Fruit fly (Drosophila melanogaster): ENCODE measurements around the gene PolD1.
A peak's percentile ranks its signal among the peaks of the same experiment; 100 is the strongest.

The PolD1 gene

dm6 chr3L:15982783-15983432 lies 4.7 kb downstream of the PolD1 start, which contains the start of the genes brm and Arl1 (continued):
- TF ChIP-seq bab2 (GFP tag; optimal IDR thresholded peaks at IDR 0.05) (peak; percentile 88), Lim3 (GFP tag; IDR thresholded peaks at IDR 0.05) (peak; percentile 95), p53 (GFP tag; optimal IDR thresholded peaks at IDR 0.05) (peak; percentile 18), pb (GFP tag; optimal IDR thresholded peaks at IDR 0.05) (peak; percentile 30), kay (GFP tag; optimal IDR thresholded peaks at IDR 0.05) (peak; percentile 99), CG1792 (GFP tag; optimal IDR thresholded peaks at IDR 0.05) (peak; percentile 72), CG33557 (GFP tag; optimal IDR thresholded peaks at IDR 0.05) (peak; percentile 98), Med (GFP tag) (peak; percentile 98), MBD-R2 (GFP tag; IDR thresholded peaks at IDR 0.05) (peak; percentile 100), Xbp1 (GFP tag; optimal IDR thresholded peaks at IDR 0.05) (peak; percentile 99), CG34422 (GFP tag; IDR thresholded peaks at IDR 0.05) (peak; percentile 100), trem (tag; optimal IDR thresholded peaks at IDR 0.05) (peak; percentile 96), Stat92E (GFP tag; optimal IDR thresholded peaks at IDR 0.05) (peak in 1 of 3 experiments; percentile 89), CG1024 (GFP tag; IDR thresholded peaks at IDR 0.05) (peak; percentile 96), D (optimal IDR thresholded peaks at IDR 0.05) (no peak), D (GFP tag; optimal IDR thresholded peaks at IDR 0.05) (peak; percentile 97), grn (GFP tag; optimal IDR thresholded peaks at IDR 0.05) (peak; percentile 65), dysf (GFP tag; IDR thresholded peaks at IDR 0.05) (peak; percentile 100), sens-2 (GFP tag; IDR thresholded peaks at IDR 0.05) (peak; percentile 98), Hand (GFP tag; optimal IDR thresholded peaks at IDR 0.05) (peak; percentile 93), zfh1 (GFP tag; IDR thresholded peaks at IDR 0.05) (peak; percentile 99), Hr78 (GFP tag; optimal IDR thresholded peaks at IDR 0.05) (no peak), cas (GFP tag; IDR thresholded peaks at IDR 0.05) (peak; percentile 98), ranshi (GFP tag; IDR thresholded peaks at IDR 0.05) (peak; percentile 99), Mes4 (GFP tag; optimal IDR thresholded peaks at IDR 0.05) (peak; percentile 31), CG10543 (GFP tag; optimal IDR thresholded peaks at IDR 0.05) (peak; percentile 99), nerfin-2 (GFP tag; IDR thresholded peaks at IDR 0.05; ENCODE audit: partially characterized antibody) (peak; percentile 14; the same call in 1 of the 2 replicates), CG43689 (GFP tag; IDR thresholded peaks at IDR 0.05) (peak; percentile 96), CoRest (tag; optimal IDR thresholded peaks at IDR 0.05) (peak; percentile 99), CG4730 (GFP tag; IDR thresholded peaks at IDR 0.05) (peak; percentile 99), CG13775 (GFP tag; optimal IDR thresholded peaks at IDR 0.05) (peak; percentile 99), fd96Cb (tag; optimal IDR thresholded peaks at IDR 0.05) (peak; percentile 98), CG9609 (GFP tag; optimal IDR thresholded peaks at IDR 0.05) (peak; percentile 84), psq (GFP tag; optimal IDR thresholded peaks at IDR 0.05) (peak; percentile 94), chinmo (GFP tag; IDR thresholded peaks at IDR 0.05; ENCODE audit: partially characterized antibody) (no peak), ERR (GFP tag; optimal IDR thresholded peaks at IDR 0.05) (peak; percentile 69), CG17361 (GFP tag; IDR thresholded peaks at IDR 0.05) (peak; percentile 99), croc (GFP tag; conservative IDR thresholded peaks at IDR 0.05) (peak; percentile 99), onecut (GFP tag; IDR thresholded peaks at IDR 0.05) (peak; percentile 95), CG1529 (GFP tag; optimal IDR thresholded peaks at IDR 0.05) (peak; percentile 93), Rx (GFP tag; IDR thresholded peaks at IDR 0.05) (peak; percentile 99), slp2 (GFP tag; optimal IDR thresholded peaks at IDR 0.05) (peak; percentile 62), bsh (GFP tag; optimal IDR thresholded peaks at IDR 0.05) (peak; percentile 80 to 98), so (GFP tag; IDR thresholded peaks at IDR 0.05) (peak; percentile 99), fd64A (GFP tag; optimal IDR thresholded peaks at IDR 0.05) (peak; percentile 89), tap (tag; optimal IDR thresholded peaks at IDR 0.05) (peak; percentile 96), nmo (GFP tag; optimal IDR thresholded peaks at IDR 0.05) (peak; percentile 99), pros (GFP tag; optimal IDR thresholded peaks at IDR 0.05) (peak; percentile 76), CG15269 (tag; optimal IDR thresholded peaks at IDR 0.05) (peak; percentile 99), pita (GFP tag; optimal IDR thresholded peaks at IDR 0.05) (no peak)
